Worm (Caenorhabditis elegans) whole organism, dauer: Measurements from ENCODE around the gene sre-8.
"Not testable (repeated sequence)": the region's sequence is repeated elsewhere in the genome, so short reads cannot be mapped to it uniquely, and the experiment has no call there.

ENCODE experiments used
- unc-62 ChIP-seq: sonication (generic microtip); optimal IDR thresholded peaks from 2 replicates; lab custom pipeline; 2017; ENCODE audit warnings: missing biosample characterization, missing genetic modification reagents, missing genetic modification characterization

sre-8 gene

ce11 chrV:14260831-14261230, 3.9 kb downstream of the sre-8 start, which contains the start of gene F40G12.2:
Gene F40G12.2, minus strand, starts transcription at chrV:14260931.
- no peak for TF ChIP-seq unc-62 (GFP tag; lab: Kevin White, UChicago)

ce11 chrV:14267326-14267942, 10.5 kb downstream of the sre-8 start:
- no peak for TF ChIP-seq unc-62 (GFP tag; lab: Kevin White, UChicago)

ce11 chrV:14268616-14269015, 11.7 kb downstream of the sre-8 start, which contains the start of gene F40G12.4:
Gene F40G12.4, minus strand, starts transcription at chrV:14268716.
- TF ChIP-seq unc-62 (GFP tag; lab: Kevin White, UChicago) = no peak

DNA sequence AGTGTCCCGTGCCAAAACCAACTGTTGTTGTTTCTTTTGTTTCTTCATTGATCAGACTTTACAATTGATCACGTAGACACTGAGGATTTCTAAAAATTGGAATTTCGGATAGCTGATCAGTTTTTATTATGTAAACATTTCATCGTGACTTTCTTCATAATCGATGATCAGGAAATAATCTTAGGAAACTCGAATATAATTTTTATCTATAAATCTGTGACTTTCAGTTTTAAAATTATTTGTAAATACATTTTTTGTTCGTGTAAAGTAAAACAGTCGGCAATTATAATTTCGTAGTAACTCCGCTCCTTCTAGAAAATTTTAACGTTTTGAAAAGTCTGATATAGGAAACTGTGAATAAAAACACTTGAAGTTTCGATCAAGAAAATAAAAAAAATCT, 13.8 kb downstream of the sre-8 start, which contains the start of gene F40G12.5:
Gene F40G12.5 (minus strand): TSS at position 101 of the 400 bp plus-strand sequence.
- no peak for TF ChIP-seq unc-62 (GFP tag; lab: Kevin White, UChicago)

- no peak for TF ChIP-seq unc-62 (GFP tag; lab: Kevin White, UChicago)
Measured at ce11 chrV:14273019-14273418, 16.1 kb downstream of the sre-8 start, which contains the start of gene F40G12.6. Gene F40G12.6, minus strand, starts transcription at chrV:14273119.

- TF ChIP-seq unc-62 (GFP tag; lab: Kevin White, UChicago) = not testable (repeated sequence)
Measured at ce11 chrV:14274268-14274667, 17.4 kb downstream of the sre-8 start, which contains the start of gene F40G12.7. Gene F40G12.7, plus strand, starts transcription at chrV:14274568.

DNA sequence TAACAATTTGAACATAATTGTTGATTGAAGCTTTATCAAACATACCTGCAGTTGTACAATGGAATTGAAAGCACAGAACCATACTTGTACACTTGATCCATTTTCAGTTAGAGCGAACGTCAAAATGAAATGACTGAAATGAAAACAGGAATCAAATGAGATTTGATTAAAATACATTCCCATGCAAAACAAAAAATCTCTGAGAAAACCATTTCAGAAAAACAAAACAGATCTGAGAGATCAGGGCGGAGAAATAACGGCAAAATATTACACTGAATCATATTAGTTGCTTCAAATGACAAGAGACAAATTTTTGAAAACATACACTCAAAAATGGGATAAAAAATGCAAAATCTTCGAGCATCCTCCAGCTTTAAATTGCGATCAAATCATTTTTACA, 22.9 kb downstream of the sre-8 start, which contains the start of gene srt-33:
Gene srt-33 (minus strand): TSS at position 101 of the 400 bp plus-strand sequence.
- TF ChIP-seq unc-62 (GFP tag; lab: Kevin White, UChicago) = no peak

- TF ChIP-seq unc-62 (GFP tag; lab: Kevin White, UChicago) = no peak
Measured at ce11 chrV:14282222-14282709, 25.4 kb downstream of the sre-8 start, which contains the start of the genes srt-74 and F40G12.9. Gene srt-74, minus strand, starts transcription at chrV:14282322. Gene F40G12.9, plus strand, starts transcription at chrV:14282659.

DNA sequence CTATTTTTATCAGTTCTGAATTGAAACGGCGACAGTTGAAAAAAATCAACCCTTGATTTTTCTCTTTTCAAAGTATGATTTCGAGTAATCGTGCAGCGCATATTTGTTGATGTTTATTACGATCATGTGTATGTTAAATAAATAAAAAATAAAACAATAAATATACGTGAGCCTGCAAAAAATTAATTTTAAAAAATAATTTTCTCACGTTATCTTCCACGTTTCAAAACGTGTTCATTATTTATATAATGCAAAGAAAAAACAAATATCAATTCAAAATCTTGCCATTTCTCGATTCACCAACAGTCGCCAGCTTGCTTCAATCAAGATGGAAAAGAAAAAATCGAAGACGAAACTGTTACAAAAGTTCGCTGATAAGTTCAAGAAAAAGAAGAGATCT, 26.3 kb downstream of the sre-8 start, which contains the start of gene F40G12.10:
Gene F40G12.10 (plus strand): TSS at position 301 of the 400 bp plus-strand sequence.
- TF ChIP-seq unc-62 (GFP tag; lab: Kevin White, UChicago) = no peak

- TF ChIP-seq unc-62 (GFP tag; lab: Kevin White, UChicago) = no peak
Measured at ce11 chrV:14285803-14286202, 28.9 kb downstream of the sre-8 start, which contains the start of gene F40G12.11. Gene F40G12.11, plus strand, starts transcription at chrV:14286171.

DNA sequence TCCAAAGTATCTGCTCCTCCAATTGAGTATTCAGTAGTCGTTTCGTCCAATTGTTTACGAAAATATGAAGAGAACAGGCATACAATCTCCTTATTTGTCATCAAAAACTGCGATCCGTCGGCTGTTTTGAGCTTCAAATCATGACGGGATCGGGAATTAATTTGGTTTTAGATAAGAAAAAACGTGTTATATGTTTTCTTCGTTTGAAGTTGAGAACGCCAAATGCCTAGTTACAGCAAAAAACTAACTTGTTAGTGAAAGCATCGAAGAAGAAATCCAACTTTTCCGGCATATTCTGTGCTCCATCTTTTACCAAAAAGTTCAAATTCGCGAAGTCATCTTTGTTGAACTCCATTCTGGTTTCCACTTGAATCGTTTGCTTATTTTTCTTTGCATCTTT, 32.5 kb downstream of the sre-8 start, which contains the start of gene F14D7.1:
Gene F14D7.1 (minus strand): TSS at position 101 of the 400 bp plus-strand sequence.
- TF ChIP-seq unc-62 (GFP tag; lab: Kevin White, UChicago) = no peak

DNA sequence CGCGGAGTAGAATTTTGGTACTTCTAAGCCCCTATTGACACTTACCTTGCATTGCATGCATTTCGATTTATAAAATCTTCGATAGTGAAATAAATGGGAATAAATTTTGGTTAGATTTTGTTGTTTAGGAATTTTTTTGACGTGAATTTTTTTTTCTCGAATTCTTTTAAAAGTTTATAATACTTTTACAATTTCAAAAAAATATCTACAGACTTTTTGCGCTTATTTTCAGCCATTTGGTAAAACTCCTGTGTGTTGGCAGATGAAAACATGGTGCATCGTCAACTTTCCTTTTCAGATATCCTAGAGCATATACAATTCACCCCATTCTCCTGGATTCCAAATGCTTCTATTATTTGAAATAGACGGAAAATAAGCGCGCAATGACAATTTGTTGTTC, 33.7 kb downstream of the sre-8 start, which contains the start of gene F14D7.18:
Gene F14D7.18 (minus strand): TSS at position 101 of the 400 bp plus-strand sequence.
- no peak for TF ChIP-seq unc-62 (GFP tag; lab: Kevin White, UChicago)

- no peak for TF ChIP-seq unc-62 (GFP tag; lab: Kevin White, UChicago)
Measured at ce11 chrV:14293667-14294194, 36.8 kb downstream of the sre-8 start, which contains the start of gene F14D7.2. Gene F14D7.2, minus strand, starts transcription at chrV:14293717.

DNA sequence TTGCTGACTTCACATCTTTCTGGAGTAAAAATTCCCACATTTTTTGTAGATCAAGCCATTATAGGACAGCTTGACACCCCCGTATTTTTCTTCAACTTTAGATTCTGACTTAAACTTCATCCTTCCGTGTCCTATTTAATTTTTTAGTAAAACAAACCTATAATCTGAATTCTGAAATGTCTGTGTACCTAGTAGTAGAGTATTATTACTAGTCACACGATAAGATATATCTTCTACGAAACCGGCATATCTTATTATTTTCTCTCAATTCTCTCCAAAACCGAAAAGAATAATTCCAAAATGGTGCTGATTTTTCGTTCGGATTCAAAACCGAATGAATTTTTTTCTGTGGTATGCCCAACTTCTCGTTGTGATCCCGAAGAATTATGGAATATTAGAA, 37.5 kb downstream of the sre-8 start, which contains the start of gene F14D7.9:
Gene F14D7.9 (plus strand): TSS at position 301 of the 400 bp plus-strand sequence.
- no peak for TF ChIP-seq unc-62 (GFP tag; lab: Kevin White, UChicago)

ce11 chrV:14296499-14296898, 39.6 kb downstream of the sre-8 start, which contains the start of gene F14D7.3:
Gene F14D7.3, plus strand, starts transcription at chrV:14296799.
- TF ChIP-seq unc-62 (GFP tag; lab: Kevin White, UChicago) = no peak
